Fruit fly (Drosophila melanogaster): Measurements from ENCODE around the gene CG14323.

DNA sequence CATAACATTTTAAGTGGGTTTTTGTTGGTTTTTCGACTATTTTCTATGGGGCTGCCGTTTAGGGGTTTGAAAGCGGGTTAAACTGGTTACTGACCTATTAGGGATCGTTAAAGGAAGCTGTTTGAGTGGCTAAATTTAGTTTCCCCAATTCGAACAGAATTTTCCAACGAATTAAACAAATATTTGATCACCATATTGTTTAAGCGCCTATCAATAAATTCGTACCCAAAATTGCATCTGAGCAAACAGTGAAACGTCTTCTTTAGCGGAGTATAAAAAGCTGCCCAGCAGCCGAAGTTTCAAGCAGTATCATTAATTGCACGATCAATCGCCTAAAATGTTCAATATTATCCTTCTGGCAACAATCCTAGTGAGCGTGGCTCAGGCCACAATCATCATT lies 27.8 kb downstream of the CG14323 start, which contains the start of gene Sgs5bis:
- no peak for TF ChIP-seq Dif (GFP tag; optimal IDR thresholded peaks at IDR 0.05; ENCODE audit: partially characterized antibody)
- no peak for TF ChIP-seq brk (GFP tag; optimal IDR thresholded peaks at IDR 0.05)
- TF ChIP-seq OdsH (GFP tag; optimal IDR thresholded peaks at IDR 0.05) = no peak

All from whole organism, wandering third instar larva.